Worm (Caenorhabditis elegans): ENCODE data around the gene nhr-153.

DNA sequence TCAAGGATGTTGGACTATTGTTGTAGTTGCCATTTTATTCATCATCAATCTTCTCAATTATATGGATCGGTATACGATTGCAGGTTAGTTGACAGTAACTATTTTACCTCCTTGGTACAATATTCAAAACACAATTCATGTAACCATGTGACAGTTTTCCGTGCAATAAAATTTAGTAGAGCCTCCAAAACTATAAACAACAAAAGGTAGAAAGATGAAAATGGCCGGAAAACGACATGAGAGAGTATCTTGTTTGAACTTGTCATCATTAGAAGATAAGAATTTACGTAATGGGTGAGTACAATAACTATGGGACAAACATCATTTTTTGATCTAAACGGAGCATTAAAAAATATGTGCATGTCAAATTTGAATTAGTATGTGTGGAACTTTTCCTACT, 11.1 kb downstream of the nhr-153 start:
- TF ChIP-seq him-1 (tag; optimal IDR thresholded peaks at IDR 0.05): no peak
- no peak for TF ChIP-seq W03F9.2 (tag; optimal IDR thresholded peaks at IDR 0.05)
- TF ChIP-seq dao-5 (tag; optimal IDR thresholded peaks at IDR 0.05): no peak
